Worm (Caenorhabditis elegans) whole organism, mixed stage, embryonic: Measurements from ENCODE around the gene fbxa-56.

Experiments used
- bed-3 ChIP-seq: fragments of 200-800 bp; sonication (Bioruptor generic); optimal IDR thresholded peaks from 3 replicates; lab custom pipeline; 2018; ENCODE audit warnings: mild to moderate bottlenecking, missing genetic modification characterization, moderate library complexity, missing compliant biosample characterization
- blmp-1 ChIP-seq: fragments of 150-350 bp; optimal IDR thresholded peaks from 2 replicates; lab custom pipeline; 2014; ENCODE audit warnings: missing biosample characterization, missing genetic modification characterization
- ceh-39 ChIP-seq: fragments of 150-350 bp; optimal IDR thresholded peaks from 2 replicates; lab custom pipeline; 2014; ENCODE audit warnings: missing biosample characterization, missing genetic modification characterization
- ceh-43 ChIP-seq: fragments of 200-800 bp; sonication (Bioruptor generic); optimal IDR thresholded peaks from 2 replicates; lab custom pipeline; 2018; ENCODE audit warnings: mild to moderate bottlenecking, missing genetic modification characterization, moderate library complexity, missing compliant biosample characterization
- ceh-83 ChIP-seq: fragments of 200-800 bp; sonication (Bioruptor generic); optimal IDR thresholded peaks from 2 replicates; lab custom pipeline; 2018; ENCODE audit warnings: mild to moderate bottlenecking, missing genetic modification characterization, missing compliant biosample characterization
- ces-1 ChIP-seq: fragments of 150-350 bp; optimal IDR thresholded peaks from 2 replicates; lab custom pipeline; 2014; ENCODE audit warnings: missing biosample characterization, missing genetic modification reagents, missing genetic modification characterization
- cnd-1 ChIP-seq: fragments of 200-800 bp; sonication (Bioruptor generic); optimal IDR thresholded peaks from 2 replicates; lab custom pipeline; 2018; ENCODE audit warnings: mild to moderate bottlenecking, missing genetic modification characterization, missing compliant biosample characterization
- drap-1 ChIP-seq: fragments of 200-800 bp; sonication (Bioruptor generic); optimal IDR thresholded peaks from 3 replicates; lab custom pipeline; 2018; ENCODE audit warnings: mild to moderate bottlenecking, missing genetic modification characterization, missing compliant biosample characterization
- elt-1 ChIP-seq: sonication (generic microtip); optimal IDR thresholded peaks from 2 replicates; lab custom pipeline; 2017; ENCODE audit warnings: missing genetic modification characterization, mild to moderate bottlenecking, missing compliant biosample characterization, antibody characterized with exemption, moderate library complexity, borderline replicate concordance; ENCODE audit not compliant: insufficient read depth
- elt-3 ChIP-seq: fragments of 150-350 bp; optimal IDR thresholded peaks from 2 replicates; lab custom pipeline; 2014; ENCODE audit warnings: missing biosample characterization, missing genetic modification characterization
- flh-1 ChIP-seq: fragments of 200-800 bp; sonication (Bioruptor generic); optimal IDR thresholded peaks from 2 replicates; lab custom pipeline; 2018; ENCODE audit warnings: mild to moderate bottlenecking, missing genetic modification characterization, moderate library complexity, missing compliant biosample characterization
- ham-2 ChIP-seq: fragments of 200-800 bp; sonication (Bioruptor generic); optimal IDR thresholded peaks from 2 replicates; lab custom pipeline; 2018; ENCODE audit warnings: mild to moderate bottlenecking, missing genetic modification characterization, missing compliant biosample characterization
- hlh-1 ChIP-seq: fragments of 150-350 bp; optimal IDR thresholded peaks from 2 replicates; lab custom pipeline; 2014; ENCODE audit warnings: missing biosample characterization, missing genetic modification reagents, missing genetic modification characterization
- lin-13 ChIP-seq: fragments of 150-350 bp; optimal IDR thresholded peaks from 2 replicates; lab custom pipeline; 2014; ENCODE audit warnings: missing biosample characterization, missing genetic modification characterization
- lsy-2 ChIP-seq: fragments of 150-350 bp; optimal IDR thresholded peaks from 2 replicates; lab custom pipeline; 2014; ENCODE audit warnings: missing biosample characterization, missing genetic modification characterization
- mab-5 ChIP-seq: fragments of 150-350 bp; optimal IDR thresholded peaks from 2 replicates; lab custom pipeline; 2014; ENCODE audit warnings: missing biosample characterization, missing genetic modification characterization
- mep-1 ChIP-seq: fragments of 150-350 bp; optimal IDR thresholded peaks from 2 replicates; lab custom pipeline; 2017; ENCODE audit warnings: missing biosample characterization, missing genetic modification reagents, missing genetic modification characterization, inconsistent platforms
- mls-2 ChIP-seq: sonication (generic microtip); optimal IDR thresholded peaks from 2 replicates; lab custom pipeline; 2016; ENCODE audit warnings: mild to moderate bottlenecking, missing genetic modification characterization, moderate library complexity, missing compliant biosample characterization
- nhr-12 ChIP-seq: fragments of 150-350 bp; optimal IDR thresholded peaks from 2 replicates; lab custom pipeline; 2014; ENCODE audit warnings: missing biosample characterization, missing genetic modification characterization
- nhr-2 ChIP-seq: fragments of 150-350 bp; optimal IDR thresholded peaks from 2 replicates; lab custom pipeline; 2014; ENCODE audit warnings: missing biosample characterization, missing genetic modification characterization
- nhr-237 ChIP-seq: fragments of 150-350 bp; optimal IDR thresholded peaks from 2 replicates; lab custom pipeline; 2014; ENCODE audit warnings: missing biosample characterization, missing genetic modification characterization
- nhr-28 ChIP-seq: fragments of 150-350 bp; optimal IDR thresholded peaks from 2 replicates; lab custom pipeline; 2014; ENCODE audit warnings: missing biosample characterization, missing genetic modification characterization
- nhr-76 ChIP-seq: sonication (generic microtip); optimal IDR thresholded peaks from 2 replicates; lab custom pipeline; 2017; ENCODE audit warnings: missing biosample characterization, missing genetic modification characterization
- pha-4 ChIP-seq: fragments of 150-350 bp; optimal IDR thresholded peaks from 2 replicates; lab custom pipeline; 2018; ENCODE audit warnings: missing biosample characterization, missing genetic modification reagents, missing genetic modification characterization
- sem-2 ChIP-seq: fragments of 200-800 bp; sonication (Bioruptor generic); optimal IDR thresholded peaks from 2 replicates; lab custom pipeline; 2018; ENCODE audit warnings: mild to moderate bottlenecking, missing genetic modification characterization, missing compliant biosample characterization
- sptf-1 ChIP-seq: sonication (generic microtip); optimal IDR thresholded peaks from 2 replicates; lab custom pipeline; 2017; ENCODE audit warnings: mild to moderate bottlenecking, missing genetic modification characterization, moderate library complexity, missing compliant biosample characterization
- tbx-8 ChIP-seq: fragments of 200-800 bp; sonication (Bioruptor generic); optimal IDR thresholded peaks from 2 replicates; lab custom pipeline; 2018; ENCODE audit warnings: mild to moderate bottlenecking, missing genetic modification characterization, moderate library complexity, missing compliant biosample characterization
- unc-120 ChIP-seq: sonication (generic microtip); optimal IDR thresholded peaks from 2 replicates; lab custom pipeline; 2017; ENCODE audit warnings: missing genetic modification characterization, missing compliant biosample characterization; ENCODE audit not compliant: poor library complexity, severe bottlenecking
- unc-39 ChIP-seq: fragments of 150-350 bp; optimal IDR thresholded peaks from 2 replicates; lab custom pipeline; 2014; ENCODE audit warnings: missing biosample characterization, missing genetic modification characterization
- unc-62 ChIP-seq: fragments of 150-350 bp; optimal IDR thresholded peaks from 2 replicates; lab custom pipeline; 2014; ENCODE audit warnings: missing biosample characterization, missing genetic modification reagents, missing genetic modification characterization
- zip-8 ChIP-seq: fragments of 150-350 bp; optimal IDR thresholded peaks from 2 replicates; lab custom pipeline; 2014; ENCODE audit warnings: missing biosample characterization, missing genetic modification characterization
- ztf-11 ChIP-seq: fragments of 150-350 bp; optimal IDR thresholded peaks from 2 replicates; lab custom pipeline; 2014; ENCODE audit warnings: missing biosample characterization, missing genetic modification characterization

fbxa-56 gene

DNA sequence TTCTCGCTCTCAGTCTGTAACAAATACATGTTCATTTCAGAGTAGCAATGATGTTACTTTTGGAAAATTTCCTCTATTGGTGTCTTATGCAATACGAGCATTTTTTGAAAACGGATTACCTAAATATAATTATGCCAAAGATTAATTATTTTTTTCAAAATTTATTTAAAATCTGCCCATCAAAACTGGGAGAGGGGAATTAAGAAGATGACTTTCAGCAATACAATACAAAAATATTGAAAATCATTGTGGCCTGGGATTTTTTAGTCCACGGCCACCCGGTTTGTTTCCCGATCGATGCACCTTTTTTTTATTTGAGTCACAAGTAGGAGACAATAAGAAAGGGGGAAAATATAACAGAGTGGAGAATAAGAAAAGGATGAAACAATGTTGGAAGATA is at the start of gene fbxa-56:
TSS of gene fbxa-56 (minus strand) at position 101 of the 400 bp plus-strand sequence.
- no peak for TF ChIP-seq nhr-76
- no peak for TF ChIP-seq ceh-39 (tag; lab: Kevin White, UChicago)
- no peak for TF ChIP-seq tbx-8 (GFP tag; lab: Kevin White, UChicago)
- TF ChIP-seq unc-39 (tag; lab: Kevin White, UChicago), result no peak
- TF ChIP-seq lsy-2, result no peak
- TF ChIP-seq sem-2, result no peak
- no peak for TF ChIP-seq lin-13 (tag; lab: Kevin White, UChicago)
- no peak for TF ChIP-seq flh-1 (GFP tag; lab: Kevin White, UChicago)
- TF ChIP-seq sptf-1 (tag; lab: Kevin White, UChicago), result no peak
- no peak for TF ChIP-seq mab-5 (tag; lab: Kevin White, UChicago)
- no peak for TF ChIP-seq nhr-2 (tag; lab: Kevin White, UChicago)
- TF ChIP-seq unc-62 (GFP tag; lab: Kevin White, UChicago), result no peak
- no peak for TF ChIP-seq mls-2 (tag; lab: Kevin White, UChicago)

DNA sequence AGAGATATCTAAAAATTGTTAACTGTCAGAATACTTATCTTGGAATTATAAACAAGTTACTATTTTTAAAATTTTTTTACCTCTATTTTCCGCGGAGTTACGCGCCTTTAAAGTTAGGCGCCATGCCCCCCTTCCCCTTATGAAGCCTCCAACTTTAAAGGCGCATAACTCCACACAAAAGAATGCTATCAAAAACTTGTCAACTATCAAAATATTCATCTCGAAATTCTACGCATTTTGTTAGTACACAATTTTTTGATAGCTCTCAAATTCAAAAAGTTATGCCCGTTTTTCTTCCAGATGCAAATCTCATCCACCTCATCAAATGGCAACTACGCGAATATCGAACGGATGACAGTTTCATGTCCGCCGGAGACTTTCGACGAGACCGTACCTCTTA is 45.1 kb upstream of the fbxa-56 start, which contains the start of gene tbc-10:
TSS of gene tbc-10 (plus strand) at position 301 of the 400 bp plus-strand sequence.
- TF ChIP-seq hlh-1 (tag; lab: Kevin White, UChicago) (no peak), cnd-1 (tag; lab: Kevin White, UChicago) (no peak), tbx-8 (GFP tag; lab: Kevin White, UChicago) (no peak), sptf-1 (tag; lab: Kevin White, UChicago) (no peak), pha-4 (tag; lab: Kevin White, UChicago) (no peak), lsy-2 (no peak)
- TF ChIP-seq, all 35 proteins: peak for 0

DNA sequence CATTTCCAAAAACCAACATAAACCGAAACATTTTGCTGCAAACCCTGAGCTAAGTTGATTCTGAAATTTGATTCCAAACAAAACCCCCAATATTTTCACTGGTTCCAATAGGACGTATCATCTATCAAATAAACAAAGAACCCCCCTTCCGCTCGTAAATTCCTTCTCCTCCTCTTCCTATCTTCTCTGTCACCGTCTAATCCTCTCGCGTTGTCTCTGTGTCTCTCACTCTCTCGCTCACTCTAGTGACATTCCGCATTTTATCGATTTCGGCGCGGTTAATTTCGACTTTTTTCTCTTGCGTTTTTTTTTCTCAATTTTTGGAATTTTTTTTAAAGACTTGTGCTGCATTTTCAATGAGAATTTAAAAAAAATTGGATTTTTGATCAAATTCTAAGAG is 44.1 kb upstream of the fbxa-56 start:
- TF ChIP-seq hlh-1 (tag; lab: Kevin White, UChicago) (peak; percentile 26), cnd-1 (tag; lab: Kevin White, UChicago) (no peak), nhr-237 (tag; lab: Kevin White, UChicago) (peak; percentile 47), zip-8 (tag; lab: Kevin White, UChicago) (no peak), unc-39 (tag; lab: Kevin White, UChicago) (no peak), nhr-12 (tag; lab: Kevin White, UChicago) (no peak), nhr-28 (no peak), ceh-43 (GFP tag; lab: Kevin White, UChicago) (no peak), nhr-76 (no peak), elt-3 (tag; lab: Kevin White, UChicago) (peak; percentile 4), mep-1 (tag; lab: Kevin White, UChicago) (no peak), flh-1 (GFP tag; lab: Kevin White, UChicago) (no peak), ceh-83 (GFP tag; lab: Kevin White, UChicago) (no peak), ham-2 (no peak), unc-62 (GFP tag; lab: Kevin White, UChicago) (peak; percentile 64), pha-4 (tag; lab: Kevin White, UChicago) (peak; percentile 50), mab-5 (tag; lab: Kevin White, UChicago) (no peak), tbx-8 (GFP tag; lab: Kevin White, UChicago) (no peak), blmp-1 (no peak), lin-13 (tag; lab: Kevin White, UChicago) (peak; percentile 12), drap-1 (GFP tag; lab: Kevin White, UChicago) (no peak), ztf-11 (tag; lab: Kevin White, UChicago) (no peak), ces-1 (GFP tag; lab: Kevin White, UChicago) (peak; percentile 69), sem-2 (no peak), sptf-1 (tag; lab: Kevin White, UChicago) (no peak), bed-3 (no peak)

DNA sequence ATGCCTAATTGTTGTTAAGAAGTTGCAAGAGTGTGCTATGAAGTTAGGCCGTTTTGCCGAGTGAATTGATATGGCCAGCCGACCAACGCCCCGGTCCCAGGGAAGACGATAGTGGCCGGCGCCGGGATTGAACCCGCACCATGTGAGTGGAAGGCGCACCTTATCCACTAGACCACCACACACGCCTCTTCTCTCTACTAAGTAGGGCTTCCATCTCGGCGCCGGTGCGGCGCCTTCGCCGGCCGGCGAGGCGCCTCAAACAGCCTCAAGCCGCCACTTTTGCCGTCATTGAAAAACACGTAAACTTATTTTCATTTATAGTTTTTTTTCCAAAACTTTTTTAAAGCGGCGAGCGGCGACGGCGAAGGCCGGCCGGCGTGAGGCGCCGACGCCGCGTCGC is 41.0 kb upstream of the fbxa-56 start:
- TF ChIP-seq pha-4 (tag; lab: Kevin White, UChicago), result no peak
- TF ChIP-seq elt-1 (tag; lab: Kevin White, UChicago), result no peak
- TF ChIP-seq ceh-83 (GFP tag; lab: Kevin White, UChicago), result no peak
- TF ChIP-seq mep-1 (tag; lab: Kevin White, UChicago), result no peak
- no peak for TF ChIP-seq mab-5 (tag; lab: Kevin White, UChicago)
- no peak for TF ChIP-seq unc-39 (tag; lab: Kevin White, UChicago)
- TF ChIP-seq nhr-237 (tag; lab: Kevin White, UChicago), result no peak
- no peak for TF ChIP-seq nhr-2 (tag; lab: Kevin White, UChicago)
- TF ChIP-seq bed-3, result no peak
- TF ChIP-seq drap-1 (GFP tag; lab: Kevin White, UChicago), result no peak
- no peak for TF ChIP-seq sem-2
- TF ChIP-seq unc-120 (tag; lab: Kevin White, UChicago), result no peak
